Fruit fly (Drosophila melanogaster) whole organism, embryonic: ENCODE data around the gene Sf3b3.

ENCODE experiments used
- Abd-B ChIP-seq: fragments of 200-800 bp; sonication (Bioruptor generic); optimal IDR thresholded peaks from 2 replicates; lab custom pipeline; 2018; ENCODE audit warnings: missing biosample characterization, mild to moderate bottlenecking, missing genetic modification characterization, moderate library complexity
- Ada2b ChIP-seq: fragments of 200-800 bp; sonication (Bioruptor generic); IDR thresholded peaks from 2 replicates; pipeline ENCODE4 v1.3.6; 2022; ENCODE audit warnings: missing biosample characterization, missing genetic modification characterization
- CG1024 ChIP-seq: fragments of 200-800 bp; sonication (Bioruptor generic); IDR thresholded peaks from 2 replicates; pipeline ENCODE4 v1.3.6; 2022; ENCODE audit warnings: missing biosample characterization, missing genetic modification characterization
- CG10267 ChIP-seq: fragments of 200-800 bp; sonication (Bioruptor generic); optimal IDR thresholded peaks from 2 replicates; lab custom pipeline; 2018; ENCODE audit warnings: missing biosample characterization, mild to moderate bottlenecking, missing genetic modification characterization, moderate library complexity
- CG11085 ChIP-seq: fragments of 200-800 bp; sonication (Bioruptor generic); IDR thresholded peaks from 2 replicates; pipeline ENCODE4 v1.3.6; 2022; ENCODE audit warnings: missing biosample characterization, missing genetic modification characterization
- CG11247 ChIP-seq: fragments of 200-800 bp; sonication (Bioruptor generic); IDR thresholded peaks from 2 replicates; pipeline ENCODE4 v1.3.6; 2022; ENCODE audit warnings: missing biosample characterization, missing genetic modification characterization
- CG11456 ChIP-seq: fragments of 200-800 bp; sonication (Bioruptor generic); IDR thresholded peaks from 3 replicates; pipeline ENCODE4 v1.3.6; 2022; ENCODE audit warnings: missing biosample characterization, missing genetic modification characterization
- CG12104 ChIP-seq: fragments of 200-800 bp; sonication (Bioruptor generic); optimal IDR thresholded peaks from 3 replicates; lab custom pipeline; 2016; ENCODE audit warnings: missing biosample characterization, missing genetic modification characterization
- CG12659 ChIP-seq: fragments of 200-800 bp; sonication (Bioruptor generic); optimal IDR thresholded peaks from 3 replicates; lab custom pipeline; 2017; ENCODE audit warnings: mild to moderate bottlenecking, missing biosample characterization, missing genetic modification reagents, missing genetic modification characterization
- CG13424 ChIP-seq: fragments of 200-800 bp; sonication (Bioruptor generic); optimal IDR thresholded peaks from 2 replicates; lab custom pipeline; 2019; ENCODE audit warnings: missing biosample characterization, mild to moderate bottlenecking, missing genetic modification characterization, moderate library complexity
- CG13775 ChIP-seq: fragments of 200-800 bp; sonication (Bioruptor generic); optimal IDR thresholded peaks from 3 replicates; lab custom pipeline; 2017; ENCODE audit warnings: missing biosample characterization, mild to moderate bottlenecking, missing genetic modification characterization
- CG15696 ChIP-seq: fragments of 200-800 bp; sonication (Bioruptor generic); optimal IDR thresholded peaks from 2 replicates; lab custom pipeline; 2019; ENCODE audit warnings: missing biosample characterization, mild to moderate bottlenecking, missing genetic modification characterization, moderate library complexity
- CG1602 ChIP-seq: fragments of 200-800 bp; sonication (Bioruptor generic); optimal IDR thresholded peaks from 3 replicates; lab custom pipeline; 2016; ENCODE audit warnings: missing biosample characterization, missing genetic modification characterization
- CG16863 ChIP-seq: fragments of 200-800 bp; sonication (Bioruptor generic); optimal IDR thresholded peaks from 3 replicates; lab custom pipeline; 2016; ENCODE audit warnings: missing biosample characterization, missing genetic modification characterization
- CG18011 ChIP-seq: fragments of 200-800 bp; sonication (Bioruptor generic); optimal IDR thresholded peaks from 2 replicates; lab custom pipeline; 2017; ENCODE audit warnings: missing biosample characterization, missing genetic modification characterization, mild to moderate bottlenecking, moderate library complexity, missing genotype
- CG18764 ChIP-seq: fragments of 200-800 bp; sonication (Bioruptor generic); optimal IDR thresholded peaks from 3 replicates; lab custom pipeline; 2016; ENCODE audit warnings: missing biosample characterization, missing genetic modification characterization
- CG33213 ChIP-seq: fragments of 200-800 bp; sonication (Bioruptor generic); optimal IDR thresholded peaks from 3 replicates; lab custom pipeline; 2016; ENCODE audit warnings: missing biosample characterization, missing genetic modification characterization
- CG34422 ChIP-seq: fragments of 200-800 bp; sonication (Bioruptor generic); IDR thresholded peaks from 3 replicates; pipeline ENCODE4 v1.3.6; 2022; ENCODE audit warnings: missing biosample characterization, missing genetic modification characterization
- CG3995 ChIP-seq: fragments of 200-800 bp; sonication (Bioruptor generic); optimal IDR thresholded peaks from 3 replicates; lab custom pipeline; 2016; ENCODE audit warnings: missing biosample characterization, missing genetic modification characterization
- CG4820 ChIP-seq: fragments of 200-800 bp; sonication (Bioruptor generic); optimal IDR thresholded peaks from 3 replicates; lab custom pipeline; 2016; ENCODE audit warnings: missing biosample characterization, missing genetic modification characterization
- CG7963 ChIP-seq: fragments of 200-800 bp; sonication (Bioruptor generic); IDR thresholded peaks from 3 replicates; pipeline ENCODE4 v1.3.6; 2022; ENCODE audit warnings: missing biosample characterization, missing genetic modification characterization; ENCODE audit not compliant: partially characterized antibody
- CG8478 ChIP-seq: fragments of >200 bp; optimal IDR thresholded peaks from 2 replicates; lab custom pipeline; 2018
- CG9876 ChIP-seq: fragments of 200-800 bp; sonication (Bioruptor generic); optimal IDR thresholded peaks from 2 replicates; lab custom pipeline; 2016; ENCODE audit warnings: missing biosample characterization, missing genetic modification characterization
- Dbx ChIP-seq: fragments of 200-800 bp; sonication (Bioruptor generic); IDR thresholded peaks from 3 replicates; pipeline ENCODE4 v1.3.6; 2022; ENCODE audit warnings: missing biosample characterization, missing genetic modification characterization
- Fer3 ChIP-seq: fragments of 200-800 bp; sonication (Bioruptor generic); optimal IDR thresholded peaks from 2 replicates; lab custom pipeline; 2018; ENCODE audit warnings: missing biosample characterization, mild to moderate bottlenecking, missing genetic modification characterization, moderate library complexity
- H2.0 ChIP-seq: fragments of 200-800 bp; sonication (Bioruptor generic); IDR thresholded peaks from 2 replicates; pipeline ENCODE4 v1.3.6; 2022; ENCODE audit warnings: missing biosample characterization, missing genetic modification characterization
- HmgZ ChIP-seq: fragments of 200-800 bp; sonication (Bioruptor generic); optimal IDR thresholded peaks from 2 replicates; lab custom pipeline; 2018; ENCODE audit warnings: missing biosample characterization, mild to moderate bottlenecking, missing genetic modification characterization
- Hmr ChIP-seq: fragments of 200-800 bp; sonication (Bioruptor generic); optimal IDR thresholded peaks from 3 replicates; lab custom pipeline; 2017; ENCODE audit warnings: mild to moderate bottlenecking, missing biosample characterization, missing genetic modification reagents, missing genetic modification characterization
- Hsf ChIP-seq: fragments of 200-800 bp; sonication (Bioruptor generic); optimal IDR thresholded peaks from 3 replicates; lab custom pipeline; 2016; ENCODE audit warnings: missing biosample characterization, missing genetic modification characterization
- Lpt ChIP-seq: fragments of >200 bp; optimal IDR thresholded peaks from 2 replicates; lab custom pipeline; 2018; ENCODE audit warnings: missing biosample characterization, missing genetic modification characterization
- Mad ChIP-seq: fragments of 200-800 bp; sonication (Bioruptor generic); optimal IDR thresholded peaks from 2 replicates; lab custom pipeline; 2016; ENCODE audit warnings: missing biosample characterization, missing genetic modification characterization
- NK7.1 ChIP-seq: fragments of 200-800 bp; sonication (Bioruptor generic); optimal IDR thresholded peaks from 3 replicates; lab custom pipeline; 2016; ENCODE audit warnings: missing biosample characterization, missing genetic modification characterization
- Nf-YB ChIP-seq: fragments of 200-800 bp; sonication (Bioruptor generic); optimal IDR thresholded peaks from 3 replicates; lab custom pipeline; 2019; ENCODE audit warnings: missing biosample characterization, mild to moderate bottlenecking, missing genetic modification characterization, moderate library complexity
- Optix ChIP-seq: fragments of 200-800 bp; sonication (Bioruptor generic); IDR thresholded peaks from 3 replicates; pipeline ENCODE4 v1.3.6; 2022; ENCODE audit warnings: missing biosample characterization, missing genetic modification characterization
- Taf1 ChIP-seq: fragments of 200-800 bp; sonication (Bioruptor generic); IDR thresholded peaks from 2 replicates; pipeline ENCODE4 v1.3.6; 2022; ENCODE audit warnings: missing biosample characterization, missing genetic modification characterization
- Trl ChIP-seq, 3 experiments: fragments of >200 bp in 2 of 3; fragments of 200-800 bp in 1 of 3; sonication (Bioruptor generic) in 1 of 3; optimal IDR thresholded peaks; 2 replicates in 1 of 3; 3 replicates in 2 of 3; lab custom pipeline; 2016 to 2017; ENCODE audit warnings: missing biosample characterization in 1 of 3, missing genetic modification characterization in 1 of 3
- chif ChIP-seq, 2 experiments: fragments of 200-800 bp; sonication (Bioruptor generic); optimal IDR thresholded peaks; 3 replicates each; lab custom pipeline; 2016; ENCODE audit warnings: missing biosample characterization in 2 of 2, missing genetic modification characterization in 2 of 2
- chinmo ChIP-seq: fragments of 200-800 bp; sonication (Bioruptor generic); IDR thresholded peaks from 4 replicates; pipeline ENCODE4 v1.3.6; 2022; ENCODE audit warnings: missing biosample characterization, missing genetic modification characterization; ENCODE audit not compliant: partially characterized antibody
- dmrt99B ChIP-seq: fragments of 200-800 bp; sonication (Bioruptor generic); optimal IDR thresholded peaks from 2 replicates; lab custom pipeline; 2018; ENCODE audit warnings: missing biosample characterization, mild to moderate bottlenecking, missing genetic modification characterization, moderate library complexity
- fd102C ChIP-seq: fragments of 200-800 bp; sonication (Bioruptor generic); optimal IDR thresholded peaks from 2 replicates; lab custom pipeline; 2018; ENCODE audit warnings: missing biosample characterization, mild to moderate bottlenecking, missing genetic modification characterization, moderate library complexity
- gsb-n ChIP-seq: fragments of 200-800 bp; sonication (Bioruptor generic); optimal IDR thresholded peaks from 3 replicates; lab custom pipeline; 2018; ENCODE audit warnings: missing biosample characterization, mild to moderate bottlenecking, missing genetic modification characterization
- jigr1 ChIP-seq: fragments of 200-800 bp; sonication (Bioruptor generic); IDR thresholded peaks from 3 replicates; pipeline ENCODE4 v1.3.6; 2022; ENCODE audit warnings: missing biosample characterization, missing genetic modification characterization
- kay ChIP-seq: fragments of 200-800 bp; sonication (Bioruptor generic); optimal IDR thresholded peaks from 2 replicates; lab custom pipeline; 2016; ENCODE audit warnings: missing biosample characterization, missing genetic modification characterization
- knrl ChIP-seq: fragments of 200-800 bp; sonication (Bioruptor generic); IDR thresholded peaks from 3 replicates; pipeline ENCODE4 v1.3.6; 2022; ENCODE audit warnings: missing biosample characterization, missing genetic modification characterization; ENCODE audit not compliant: partially characterized antibody
- lola ChIP-seq, 3 experiments: fragments of >200 bp in 2 of 3; fragments of 200-800 bp in 1 of 3; sonication (Bioruptor generic) in 1 of 3; optimal IDR thresholded peaks; 2 replicates each; lab custom pipeline; 2017 to 2019; ENCODE audit warnings: missing biosample characterization in 3 of 3, missing genetic modification characterization in 3 of 3, mild to moderate bottlenecking in 1 of 3, moderate library complexity in 1 of 3
- pho ChIP-seq: fragments of 200-800 bp; sonication (Bioruptor generic); optimal IDR thresholded peaks from 2 replicates; lab custom pipeline; 2016; ENCODE audit warnings: missing biosample characterization, missing genetic modification characterization
- row ChIP-seq: fragments of 200-800 bp; sonication (Bioruptor generic); IDR thresholded peaks from 3 replicates; pipeline ENCODE4 v1.3.6; 2022; ENCODE audit warnings: missing biosample characterization, missing genetic modification characterization
- twi ChIP-seq: fragments of 200-800 bp; optimal IDR thresholded peaks from 2 replicates; lab custom pipeline; 2019; ENCODE audit warnings: missing biosample characterization, mild to moderate bottlenecking, missing genetic modification characterization, moderate library complexity
- unc-4 ChIP-seq: fragments of 200-800 bp; sonication (Bioruptor generic); IDR thresholded peaks from 2 replicates; pipeline ENCODE4 v1.3.6; 2022; ENCODE audit warnings: missing biosample characterization, missing genetic modification characterization; ENCODE audit not compliant: partially characterized antibody

Sf3b3 gene

DNA sequence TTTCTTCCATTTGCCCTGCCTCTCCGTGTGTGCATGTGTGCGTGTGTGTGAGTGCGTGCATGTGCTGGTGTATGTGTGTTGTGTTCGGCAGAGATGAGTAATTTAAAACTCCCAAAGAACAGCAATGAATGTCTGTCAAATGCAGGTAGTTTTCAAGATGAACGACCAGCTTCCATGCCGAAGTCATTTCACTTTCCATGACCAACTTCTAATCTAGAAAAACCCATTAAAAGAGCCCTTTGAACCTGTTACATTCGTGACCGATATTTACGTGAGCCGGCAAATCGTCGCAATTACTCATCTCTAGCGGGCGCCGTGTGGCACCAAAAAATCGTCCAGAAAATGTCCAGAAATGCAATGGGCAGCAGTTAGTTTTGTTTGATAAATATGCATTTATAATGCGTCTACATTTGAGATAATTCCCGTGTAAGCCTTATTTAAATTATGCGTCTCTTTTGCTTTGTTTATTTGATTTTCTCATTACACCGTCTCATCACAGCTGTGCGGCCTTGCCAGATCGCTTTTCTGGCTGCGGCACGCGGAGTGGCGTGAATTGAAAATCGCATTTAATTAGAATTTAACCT, 39.3 kb upstream of the Sf3b3 start (continued):
- no peak for TF ChIP-seq CG18011 (GFP tag; lab: Kevin White, UChicago)
- TF ChIP-seq Trl (optimal IDR thresholded peaks at IDR 0.05; lab: Kevin White, UChicago): peak in 1 of 2 experiments; percentile 29
- TF ChIP-seq Trl (GFP tag; optimal IDR thresholded peaks at IDR 0.05; lab: Kevin White, UChicago): peak; percentile 46
- peak; percentile 27 for TF ChIP-seq kay
- peak; percentile 62 for TF ChIP-seq Abd-B (GFP tag; lab: Kevin White, UChicago)
- TF ChIP-seq knrl (GFP tag; lab: Robert Waterston, UW): peak; percentile 89; the same call in 2 of the 3 replicates
- TF ChIP-seq chif (GFP tag; optimal IDR thresholded peaks at IDR 0.05; lab: Kevin White, UChicago): peak in 1 of 2 experiments; percentile 25
- peak; percentile 81 for TF ChIP-seq row (GFP tag; lab: Robert Waterston, UW)
- TF ChIP-seq Fer3 (tag; lab: Kevin White, UChicago): peak; percentile 12
- TF ChIP-seq unc-4 (GFP tag; lab: Robert Waterston, UW): peak; percentile 74
- TF ChIP-seq NK7.1 (GFP tag; lab: Kevin White, UChicago): peak; percentile 26
- TF ChIP-seq CG9876: peak; percentile 67
- TF ChIP-seq CG11247 (GFP tag; lab: Robert Waterston, UW): peak; percentile 29; the same call in 1 of the 2 replicates
- TF ChIP-seq CG15696: peak; percentile 33
- TF ChIP-seq Optix (GFP tag; lab: Robert Waterston, UW): peak; percentile 54; the same call in 1 of the 3 replicates
- TF ChIP-seq CG1602 (GFP tag; lab: Kevin White, UChicago): peak; percentile 21
- TF ChIP-seq dmrt99B: peak; percentile 7
- peak; percentile 85 for TF ChIP-seq CG8478 (lab: Kevin White, UChicago)
- TF ChIP-seq CG13424 (tag; lab: Kevin White, UChicago): peak; percentile 44
- peak; percentile 19 for TF ChIP-seq CG12659 (GFP tag; lab: Kevin White, UChicago)
- 0 out of 3 replicates have a peak, but pooled peaks have one; percentile 48 for TF ChIP-seq Dbx (GFP tag; lab: Robert Waterston, UW)
- 0 out of 2 replicates have a peak, but pooled peaks have one; percentile 14 for TF ChIP-seq Ada2b
- peak; percentile 39 for TF ChIP-seq Mad (GFP tag; lab: Kevin White, UChicago)
- peak; percentile 78 for TF ChIP-seq CG3995 (GFP tag; lab: Kevin White, UChicago)
- no peak for TF ChIP-seq CG18764 (GFP tag; lab: Kevin White, UChicago)
- peak; percentile 39 for TF ChIP-seq CG33213 (GFP tag; lab: Kevin White, UChicago)
- 0 out of 2 replicates have a peak, but pooled peaks have one; percentile 11 for TF ChIP-seq Taf1
- peak; percentile 55 for TF ChIP-seq Hsf
- TF ChIP-seq twi (tag; lab: Kevin White, UChicago): peak; percentile 15
- TF ChIP-seq CG11456: peak; percentile 69; the same call in 2 of the 3 replicates
- peak; percentile 12 for TF ChIP-seq CG4820
- TF ChIP-seq CG12104: no peak
- TF ChIP-seq CG13775 (GFP tag; lab: Kevin White, UChicago): peak; percentile 55
- peak; percentile 75; the same call in 1 of the 4 replicates for TF ChIP-seq chinmo (GFP tag; lab: Robert Waterston, UW)
- peak; percentile 67 for TF ChIP-seq CG34422 (GFP tag; lab: Robert Waterston, UW)
- TF ChIP-seq CG11085 (GFP tag; lab: Robert Waterston, UW): no peak
- TF ChIP-seq gsb-n (tag; lab: Kevin White, UChicago): peak; percentile 10
- TF ChIP-seq pho (GFP tag; lab: Kevin White, UChicago): peak; percentile 47
- TF ChIP-seq jigr1 (GFP tag; lab: Robert Waterston, UW): no peak
- TF ChIP-seq CG10267 (tag; lab: Kevin White, UChicago): peak; percentile 9
- peak in 1 of 3 experiments; percentile 12 for TF ChIP-seq lola (GFP tag; optimal IDR thresholded peaks at IDR 0.05; lab: Kevin White, UChicago)
- TF ChIP-seq Hmr: peak; percentile 32
- no peak for TF ChIP-seq HmgZ (tag; lab: Kevin White, UChicago)
- TF ChIP-seq CG16863 (GFP tag; lab: Kevin White, UChicago): peak; percentile 70
- no peak for TF ChIP-seq Lpt
- no peak for TF ChIP-seq fd102C (GFP tag; lab: Kevin White, UChicago)
- no peak for TF ChIP-seq H2.0
- TF ChIP-seq CG7963: peak; percentile 61; the same call in 2 of the 3 replicates
- no peak for TF ChIP-seq CG1024 (GFP tag; lab: Robert Waterston, UW)
- no peak for TF ChIP-seq Nf-YB (GFP tag; lab: Kevin White, UChicago)
